Fruit fly (Drosophila melanogaster) whole organism, wandering third instar larva: ENCODE data around the gene dpr7.

ENCODE experiments used
- Abd-B ChIP-seq: fragments of >200 bp; optimal IDR thresholded peaks from 2 replicates; lab custom pipeline; 2017; ENCODE audit warnings: missing biosample characterization, missing genetic modification characterization
- CG32264 ChIP-seq: fragments of 200-800 bp; sonication (Bioruptor generic); optimal IDR thresholded peaks from 2 replicates; lab custom pipeline; 2016; ENCODE audit warnings: missing biosample characterization, missing genetic modification characterization
- CrebA ChIP-seq: fragments of 200-800 bp; sonication (Bioruptor generic); optimal IDR thresholded peaks from 2 replicates; lab custom pipeline; 2016; ENCODE audit warnings: missing biosample characterization, mild to moderate bottlenecking, missing genetic modification characterization, borderline replicate concordance
- Dfd ChIP-seq: fragments of >200 bp; optimal IDR thresholded peaks from 2 replicates; lab custom pipeline; 2017; ENCODE audit warnings: missing biosample characterization, missing genetic modification characterization
- Dif ChIP-seq: fragments of 200-275, 200-300 bp; sonication (Bioruptor generic); optimal IDR thresholded peaks from 2 replicates; lab custom pipeline; 2018; ENCODE audit warnings: missing biosample characterization, missing genetic modification characterization; ENCODE audit not compliant: partially characterized antibody
- GATAd ChIP-seq: sonication (Bioruptor generic); optimal IDR thresholded peaks from 2 replicates; lab custom pipeline; 2016; ENCODE audit warnings: missing biosample characterization, missing genetic modification characterization
- HLH106 ChIP-seq: fragments of 200-800 bp; optimal IDR thresholded peaks from 3 replicates; lab custom pipeline; 2019; ENCODE audit warnings: missing biosample characterization, mild to moderate bottlenecking, missing genetic modification characterization, moderate library complexity
- Hnf4 ChIP-seq: fragments of 200-800 bp; sonication (Bioruptor generic); optimal IDR thresholded peaks from 2 replicates; lab custom pipeline; 2016; ENCODE audit warnings: missing biosample characterization, mild to moderate bottlenecking, missing genetic modification characterization
- Hr78 ChIP-seq: fragments of >200 bp; optimal IDR thresholded peaks from 2 replicates; lab custom pipeline; 2017; ENCODE audit warnings: missing biosample characterization, missing genetic modification characterization
- Hr83 ChIP-seq: fragments of 200-300 bp; sonication (Bioruptor generic); optimal IDR thresholded peaks from 2 replicates; lab custom pipeline; 2016; ENCODE audit warnings: missing biosample characterization, mild to moderate bottlenecking, missing genetic modification characterization, moderate library complexity; ENCODE audit not compliant: poor library complexity, severe bottlenecking
- Jra ChIP-seq: sonication (Bioruptor generic); optimal IDR thresholded peaks from 2 replicates; lab custom pipeline; 2016; ENCODE audit warnings: missing biosample characterization, missing genetic modification characterization
- Mio ChIP-seq: sonication (Bioruptor generic); optimal IDR thresholded peaks from 2 replicates; lab custom pipeline; 2016; ENCODE audit warnings: missing biosample characterization, missing genetic modification characterization
- Myc ChIP-seq: fragments of >200 bp; optimal IDR thresholded peaks from 2 replicates; lab custom pipeline; 2017
- N ChIP-seq: fragments of >200 bp; optimal IDR thresholded peaks from 2 replicates; lab custom pipeline; 2018; ENCODE audit warnings: missing biosample characterization, missing external identifiers, missing genetic modification characterization
- OdsH ChIP-seq: fragments of 200-800 bp; sonication (Bioruptor generic); optimal IDR thresholded peaks from 2 replicates; lab custom pipeline; 2016; ENCODE audit warnings: missing biosample characterization, mild to moderate bottlenecking, missing genetic modification characterization
- Rel ChIP-seq, 2 experiments: fragments of 200-800 bp; sonication (Bioruptor generic) in 1 of 2; optimal IDR thresholded peaks; 2 replicates in 1 of 2; 3 replicates in 1 of 2; lab custom pipeline; 2016 to 2019; ENCODE audit warnings: mild to moderate bottlenecking in 2 of 2, missing biosample characterization in 2 of 2, missing genetic modification characterization in 2 of 2, moderate library complexity in 1 of 2
- Sp1 ChIP-seq: fragments of 200-800 bp; sonication (Bioruptor generic); optimal IDR thresholded peaks from 3 replicates; lab custom pipeline; 2019; ENCODE audit warnings: missing biosample characterization, mild to moderate bottlenecking, missing genetic modification characterization, moderate library complexity
- Vsx2 ChIP-seq: fragments of 200-300, 225-300 bp; sonication (Bioruptor generic); optimal IDR thresholded peaks from 2 replicates; lab custom pipeline; 2018; ENCODE audit warnings: missing biosample characterization, missing genetic modification characterization; ENCODE audit not compliant: partially characterized antibody
- br ChIP-seq: fragments of 200-800 bp; sonication (Bioruptor generic); optimal IDR thresholded peaks from 2 replicates; lab custom pipeline; 2016; ENCODE audit warnings: missing biosample characterization, missing genetic modification characterization
- brk ChIP-seq: fragments of 200-800 bp; sonication (Bioruptor generic); optimal IDR thresholded peaks from 2 replicates; lab custom pipeline; 2016; ENCODE audit warnings: missing biosample characterization, mild to moderate bottlenecking, missing genetic modification characterization
- dl ChIP-seq, 2 experiments: fragments of 175-275, 200-275 bp in 1 of 2; fragments of 200-275 bp in 1 of 2; sonication (Bioruptor generic); optimal IDR thresholded peaks; lab custom pipeline; 2018; ENCODE audit warnings: mild to moderate bottlenecking in 2 of 2, missing biosample characterization in 2 of 2, missing genetic modification characterization in 2 of 2, moderate library complexity in 2 of 2; ENCODE audit not compliant: partially characterized antibody in 2 of 2, insufficient read depth in 1 of 2
- dmrt93B ChIP-seq: fragments of 200-800 bp; sonication (Bioruptor generic); optimal IDR thresholded peaks from 2 replicates; lab custom pipeline; 2018; ENCODE audit warnings: missing biosample characterization, mild to moderate bottlenecking, missing genetic modification characterization
- ey ChIP-seq: fragments of 200-800 bp; sonication (Bioruptor generic); optimal IDR thresholded peaks from 2 replicates; lab custom pipeline; 2016; ENCODE audit warnings: missing biosample characterization, missing genetic modification characterization
- foxo ChIP-seq, 2 experiments: fragments of 200-800 bp; sonication (Bioruptor generic); optimal IDR thresholded peaks; 2 replicates in 1 of 2; 3 replicates in 1 of 2; lab custom pipeline; 2016 to 2017; ENCODE audit warnings: missing biosample characterization in 2 of 2, missing genetic modification characterization in 2 of 2
- fru ChIP-seq: fragments of 200-800 bp; sonication (Bioruptor generic); optimal IDR thresholded peaks from 3 replicates; lab custom pipeline; 2016; ENCODE audit warnings: missing biosample characterization, mild to moderate bottlenecking, missing genetic modification characterization
- h ChIP-seq: fragments of 200-800 bp; sonication (Bioruptor generic); optimal IDR thresholded peaks from 3 replicates; lab custom pipeline; 2016; ENCODE audit warnings: missing biosample characterization, mild to moderate bottlenecking, missing genetic modification characterization
- jim ChIP-seq: fragments of 175-275, 200-325 bp; sonication (Bioruptor generic); optimal IDR thresholded peaks from 2 replicates; lab custom pipeline; 2016; ENCODE audit warnings: missing biosample characterization, mild to moderate bottlenecking, missing genetic modification characterization
- lola ChIP-seq: fragments of >200 bp; optimal IDR thresholded peaks from 2 replicates; lab custom pipeline; 2017; ENCODE audit warnings: missing biosample characterization, missing genetic modification characterization
- pan ChIP-seq: fragments of >200 bp; optimal IDR thresholded peaks from 2 replicates; lab custom pipeline; 2017
- psq ChIP-seq: fragments of 200-800 bp; sonication (Bioruptor generic); optimal IDR thresholded peaks from 3 replicates; lab custom pipeline; 2017; ENCODE audit warnings: missing biosample characterization, mild to moderate bottlenecking, missing genetic modification characterization, moderate library complexity
- rgr ChIP-seq: fragments of 200-800 bp; sonication (Bioruptor generic); optimal IDR thresholded peaks from 3 replicates; lab custom pipeline; 2016; ENCODE audit warnings: missing biosample characterization, mild to moderate bottlenecking, missing genetic modification characterization
- sage ChIP-seq: fragments of 200-800 bp; sonication (Bioruptor generic); optimal IDR thresholded peaks from 2 replicates; lab custom pipeline; 2016; ENCODE audit warnings: missing biosample characterization, mild to moderate bottlenecking, missing genetic modification characterization
- sv ChIP-seq: fragments of 200-800 bp; sonication (Bioruptor generic); optimal IDR thresholded peaks from 3 replicates; lab custom pipeline; 2016; ENCODE audit warnings: missing biosample characterization, missing genetic modification characterization
- tai ChIP-seq: sonication (Bioruptor generic); optimal IDR thresholded peaks from 2 replicates; lab custom pipeline; 2016; ENCODE audit warnings: missing biosample characterization, missing genetic modification characterization
- usp ChIP-seq: fragments of >200 bp; optimal IDR thresholded peaks from 2 replicates; lab custom pipeline; 2017; ENCODE audit warnings: missing biosample characterization, missing genetic modification characterization
- woc ChIP-seq: sonication (Bioruptor generic); optimal IDR thresholded peaks from 2 replicates; lab custom pipeline; 2016; ENCODE audit warnings: missing biosample characterization, mild to moderate bottlenecking, missing genetic modification characterization

dpr7 gene

dm6 chr4:226751-227150 lies 26.4 kb downstream of the dpr7 start:
- TF ChIP-seq fru (GFP tag; lab: Kevin White, UChicago) (no peak), sv (GFP tag; lab: Kevin White, UChicago) (no peak), usp (GFP tag; lab: Kevin White, UChicago) (no peak), N (GFP tag; lab: Kevin White, UChicago) (no peak), Jra (no peak), tai (GFP tag; lab: Kevin White, UChicago) (no peak), GATAd (GFP tag; lab: Kevin White, UChicago) (no peak), HLH106 (no peak), woc (GFP tag; lab: Kevin White, UChicago) (no peak), Hr78 (GFP tag; lab: Kevin White, UChicago) (no peak), Mio (GFP tag; lab: Kevin White, UChicago) (no peak), br (GFP tag; lab: Kevin White, UChicago) (no peak), CG32264 (no peak), Myc (no peak), dl (GFP tag; optimal IDR thresholded peaks at IDR 0.05; lab: Kevin White, UChicago; ENCODE audit: insufficient read depth in 1 of 2, partially characterized antibody in 2 of 2) (no peak), Vsx2 (GFP tag; lab: Kevin White, UChicago) (no peak), ey (GFP tag; lab: Kevin White, UChicago) (no peak)

- no peak for TF ChIP-seq tai (GFP tag; lab: Kevin White, UChicago)
- TF ChIP-seq CrebA (GFP tag; lab: Kevin White, UChicago) = no peak
- TF ChIP-seq Hnf4 (GFP tag; lab: Kevin White, UChicago) = peak; percentile 16
- TF ChIP-seq, all 38 proteins: peak for 1
Measured at dm6 chr4:225824-226223, 27.3 kb downstream of the dpr7 start.

- TF ChIP-seq h = no peak
- TF ChIP-seq Sp1 = no peak
- TF ChIP-seq OdsH (GFP tag; lab: Kevin White, UChicago) = no peak
- no peak for TF ChIP-seq Rel (GFP tag; optimal IDR thresholded peaks at IDR 0.05; lab: Kevin White, UChicago)
- TF ChIP-seq Rel (tag; optimal IDR thresholded peaks at IDR 0.05; lab: Kevin White, UChicago) = no peak
- TF ChIP-seq tai (GFP tag; lab: Kevin White, UChicago) = no peak
- TF ChIP-seq ey (GFP tag; lab: Kevin White, UChicago) = no peak
- no peak for TF ChIP-seq Dfd (GFP tag; lab: Kevin White, UChicago)
- TF ChIP-seq sv (GFP tag; lab: Kevin White, UChicago) = no peak
- peak; percentile 91 for TF ChIP-seq Hr78 (GFP tag; lab: Kevin White, UChicago)
- peak; percentile 4 for TF ChIP-seq Hnf4 (GFP tag; lab: Kevin White, UChicago)
- TF ChIP-seq pan = no peak
- peak; percentile 35 for TF ChIP-seq brk (GFP tag; lab: Kevin White, UChicago)
- TF ChIP-seq woc (GFP tag; lab: Kevin White, UChicago) = peak; percentile 86
- peak; percentile 19 for TF ChIP-seq Myc
- TF ChIP-seq sage (GFP tag; lab: Kevin White, UChicago) = no peak
- no peak for TF ChIP-seq dl (GFP tag; optimal IDR thresholded peaks at IDR 0.05; lab: Kevin White, UChicago; ENCODE audit: insufficient read depth in 1 of 2, partially characterized antibody in 2 of 2)
- TF ChIP-seq N (GFP tag; lab: Kevin White, UChicago) = peak; percentile 99
- no peak for TF ChIP-seq br (GFP tag; lab: Kevin White, UChicago)
- no peak for TF ChIP-seq rgr
- no peak for TF ChIP-seq fru (GFP tag; lab: Kevin White, UChicago)
- TF ChIP-seq lola (GFP tag; lab: Kevin White, UChicago) = peak; percentile 90
- TF ChIP-seq Hr83 (GFP tag; lab: Kevin White, UChicago) = peak; percentile 28
- TF ChIP-seq Dif = no peak
Measured at dm6 chr4:210011-210649, 43.0 kb downstream of the dpr7 start, which contains the start of gene Crk. Gene Crk (plus strand): TSS chr4:210224.

- TF ChIP-seq tai (GFP tag; lab: Kevin White, UChicago) = no peak
- TF ChIP-seq Vsx2 (GFP tag; lab: Kevin White, UChicago) = no peak
- no peak for TF ChIP-seq Dfd (GFP tag; lab: Kevin White, UChicago)
- peak; percentile 26 for TF ChIP-seq Myc
- no peak for TF ChIP-seq psq (GFP tag; lab: Kevin White, UChicago)
- no peak for TF ChIP-seq pan
- no peak for TF ChIP-seq foxo (GFP tag; optimal IDR thresholded peaks at IDR 0.05; lab: Kevin White, UChicago)
- TF ChIP-seq h = no peak
- no peak for TF ChIP-seq GATAd (GFP tag; lab: Kevin White, UChicago)
- no peak for TF ChIP-seq fru (GFP tag; lab: Kevin White, UChicago)
- TF ChIP-seq ey (GFP tag; lab: Kevin White, UChicago) = no peak
- TF ChIP-seq usp (GFP tag; lab: Kevin White, UChicago) = no peak
- TF ChIP-seq sage (GFP tag; lab: Kevin White, UChicago) = peak; percentile 45
- no peak for TF ChIP-seq Abd-B
- no peak for TF ChIP-seq Hr83 (GFP tag; lab: Kevin White, UChicago)
- no peak for TF ChIP-seq Hnf4 (GFP tag; lab: Kevin White, UChicago)
- TF ChIP-seq CrebA (GFP tag; lab: Kevin White, UChicago) = no peak
- no peak for TF ChIP-seq Rel (GFP tag; optimal IDR thresholded peaks at IDR 0.05; lab: Kevin White, UChicago)
- no peak for TF ChIP-seq Rel (tag; optimal IDR thresholded peaks at IDR 0.05; lab: Kevin White, UChicago)
- no peak for TF ChIP-seq dmrt93B (GFP tag; lab: Kevin White, UChicago)
- TF ChIP-seq brk (GFP tag; lab: Kevin White, UChicago) = peak; percentile 2
- TF ChIP-seq br (GFP tag; lab: Kevin White, UChicago) = no peak
- TF ChIP-seq jim (GFP tag; lab: Kevin White, UChicago) = no peak
- TF ChIP-seq dl (GFP tag; optimal IDR thresholded peaks at IDR 0.05; lab: Kevin White, UChicago; ENCODE audit: insufficient read depth in 1 of 2, partially characterized antibody in 2 of 2) = no peak
- TF ChIP-seq HLH106 = no peak
- no peak for TF ChIP-seq CG32264
- TF ChIP-seq rgr = no peak
- no peak for TF ChIP-seq Mio (GFP tag; lab: Kevin White, UChicago)
- no peak for TF ChIP-seq Sp1
Measured at dm6 chr4:205671-206252, 47.4 kb downstream of the dpr7 start, which contains the start of gene CG31998. Gene CG31998 (minus strand): TSS chr4:205945.
